Worm (Caenorhabditis elegans): ENCODE measurements around the gene C33B4.2.

DNA sequence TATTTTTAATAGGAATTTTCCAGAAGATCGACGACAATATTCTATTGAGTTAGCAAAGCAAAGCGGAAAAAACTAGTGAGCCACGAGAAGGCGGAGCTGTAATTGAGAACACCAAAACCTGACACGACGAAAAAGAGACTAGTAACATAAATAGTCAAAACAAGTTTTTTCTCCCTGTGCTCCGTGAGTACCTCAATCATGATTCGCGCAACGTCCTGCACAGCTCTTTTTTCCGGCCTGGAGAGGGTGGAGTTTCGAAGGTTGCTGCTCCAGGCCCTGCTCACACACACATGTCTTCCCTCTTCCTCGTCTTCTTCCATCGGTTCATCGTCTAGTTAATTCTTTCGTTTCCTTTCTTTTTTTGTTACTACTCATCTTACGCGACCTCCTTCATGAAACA, 20.3 kb downstream of the C33B4.2 start, which contains the start of gene clh-2:
- TF ChIP-seq T22C8.4 (GFP tag; IDR thresholded peaks at IDR 0.05) (no peak), cog-1 (tag; optimal IDR thresholded peaks at IDR 0.05) (no peak), ztf-23 (GFP tag; IDR thresholded peaks at IDR 0.05) (no peak), tab-1 (GFP tag; IDR thresholded peaks at IDR 0.05) (no peak), klf-2 (GFP tag; conservative IDR thresholded peaks at IDR 0.05) (no peak), flt-1 (GFP tag; IDR thresholded peaks at IDR 0.05) (no peak), ztf-29 (GFP tag; IDR thresholded peaks at IDR 0.05) (no peak)
